Worm (Caenorhabditis elegans) whole organism, young adult: ENCODE results near the gene srw-69.

Experiments
- B0261.1 ChIP-seq: sonication (generic microtip); optimal IDR thresholded peaks from 2 replicates; lab custom pipeline; 2016; ENCODE audit warnings: mild to moderate bottlenecking, missing genetic modification characterization, moderate library complexity, missing compliant biosample characterization
- B0336.3 ChIP-seq: fragments of 200-800 bp; sonication (Bioruptor generic); IDR thresholded peaks from 2 replicates; pipeline ENCODE4 v1.3.6; 2022; ENCODE audit warnings: missing genetic modification characterization, missing compliant biosample characterization
- C06A6.2 ChIP-seq: fragments of 200-800 bp; sonication (Bioruptor generic); conservative IDR thresholded peaks from 2 replicates; pipeline ENCODE4 v1.3.6; 2022; ENCODE audit warnings: missing genetic modification characterization, missing compliant biosample characterization
- F10E7.11 ChIP-seq: sonication (generic microtip); optimal IDR thresholded peaks from 2 replicates; lab custom pipeline; 2017; ENCODE audit warnings: mild to moderate bottlenecking, missing genetic modification characterization, moderate library complexity, missing compliant biosample characterization
- F33H1.4 ChIP-seq: fragments of 200-800 bp; sonication (Bioruptor generic); IDR thresholded peaks from 2 replicates; pipeline ENCODE4 v1.3.6; 2022; ENCODE audit warnings: missing genetic modification reagents, missing genetic modification characterization, missing compliant biosample characterization
- F39B2.1 ChIP-seq: fragments of 200-800 bp; sonication (Bioruptor generic); IDR thresholded peaks from 2 replicates; pipeline ENCODE4 v1.3.6; 2022; ENCODE audit warnings: missing genetic modification reagents, missing genetic modification characterization, missing compliant biosample characterization
- K11D2.4 ChIP-seq: fragments of 200-800 bp; sonication (Bioruptor generic); IDR thresholded peaks from 2 replicates; pipeline ENCODE4 v1.3.6; 2022; ENCODE audit warnings: missing genetic modification reagents, missing genetic modification characterization, missing compliant biosample characterization
- K12H6.12 ChIP-seq: fragments of 200-800 bp; sonication (Bioruptor generic); optimal IDR thresholded peaks from 2 replicates; lab custom pipeline; 2018; ENCODE audit warnings: mild to moderate bottlenecking, missing genetic modification characterization, missing compliant biosample characterization
- T07F8.4 ChIP-seq: sonication (generic microtip); optimal IDR thresholded peaks from 2 replicates; lab custom pipeline; 2016; ENCODE audit warnings: mild to moderate bottlenecking, missing genetic modification characterization, moderate library complexity, missing compliant biosample characterization
- Y53F4B.3 ChIP-seq: fragments of 200-800 bp; sonication (Bioruptor generic); IDR thresholded peaks from 2 replicates; pipeline ENCODE4 v1.3.6; 2022; ENCODE audit warnings: missing genetic modification reagents, missing genetic modification characterization, missing compliant biosample characterization
- Y53G8AR.9 ChIP-seq: fragments of 200-800 bp; sonication (Bioruptor generic); conservative IDR thresholded peaks from 2 replicates; pipeline ENCODE4 v1.3.6; 2022; ENCODE audit warnings: missing genetic modification reagents, missing genetic modification characterization, missing compliant biosample characterization
- Y79H2A.3 ChIP-seq: fragments of 200-800 bp; sonication (Bioruptor generic); conservative IDR thresholded peaks from 2 replicates; pipeline ENCODE4 v1.3.6; 2022; ENCODE audit warnings: missing genetic modification reagents, missing genetic modification characterization, missing compliant biosample characterization
- Y95B8A.8 ChIP-seq: fragments of 200-800 bp; sonication (Bioruptor generic); IDR thresholded peaks from 2 replicates; pipeline ENCODE4 v1.3.6; 2022; ENCODE audit warnings: missing genetic modification reagents, missing genetic modification characterization, missing compliant biosample characterization
- aptf-2 ChIP-seq: fragments of 200-800 bp; sonication (Bioruptor generic); conservative IDR thresholded peaks from 2 replicates; pipeline ENCODE4 v1.3.6; 2022; ENCODE audit warnings: missing genetic modification reagents, missing genetic modification characterization, missing compliant biosample characterization
- aptf-3 ChIP-seq: fragments of 200-800 bp; sonication (Bioruptor generic); IDR thresholded peaks from 2 replicates; pipeline ENCODE4 v1.3.6; 2022; ENCODE audit warnings: missing genetic modification characterization, missing compliant biosample characterization
- attf-5 ChIP-seq: fragments of 200-800 bp; sonication (Bioruptor generic); optimal IDR thresholded peaks from 2 replicates; lab custom pipeline; 2018; ENCODE audit warnings: mild to moderate bottlenecking, missing genetic modification characterization, missing compliant biosample characterization
- bed-1 ChIP-seq: fragments of 200-800 bp; sonication (Bioruptor generic); IDR thresholded peaks from 2 replicates; pipeline ENCODE4 v1.3.6; 2022; ENCODE audit warnings: missing genetic modification reagents, missing genetic modification characterization, missing compliant biosample characterization
- ceh-100 ChIP-seq: fragments of 200-800 bp; sonication (Bioruptor generic); IDR thresholded peaks from 2 replicates; pipeline ENCODE4 v1.3.6; 2022; ENCODE audit warnings: missing genetic modification reagents, missing genetic modification characterization, missing compliant biosample characterization
- ceh-91 ChIP-seq: fragments of 200-800 bp; sonication (Bioruptor generic); IDR thresholded peaks from 2 replicates; pipeline ENCODE4 v1.3.6; 2022; ENCODE audit warnings: missing genetic modification reagents, missing genetic modification characterization, missing compliant biosample characterization
- egl-44 ChIP-seq: fragments of 200-800 bp; sonication (Bioruptor generic); IDR thresholded peaks from 2 replicates; pipeline ENCODE4 v1.3.6; 2022; ENCODE audit warnings: missing genetic modification reagents, missing genetic modification characterization, missing compliant biosample characterization
- ekl-4 ChIP-seq: fragments of 200-800 bp; sonication (Bioruptor generic); IDR thresholded peaks from 2 replicates; pipeline ENCODE4 v1.3.6; 2022; ENCODE audit warnings: missing genetic modification reagents, missing genetic modification characterization, missing compliant biosample characterization
- him-1 ChIP-seq: sonication (generic microtip); optimal IDR thresholded peaks from 2 replicates; lab custom pipeline; 2016; ENCODE audit warnings: missing genotype, missing genetic modification reagents, missing genetic modification characterization, missing compliant biosample characterization
- hlh-12 ChIP-seq: sonication (generic microtip); optimal IDR thresholded peaks from 2 replicates; lab custom pipeline; 2016; ENCODE audit warnings: missing genetic modification characterization, missing compliant biosample characterization
- hmg-20 ChIP-seq: fragments of 200-800 bp; sonication (Bioruptor generic); IDR thresholded peaks from 2 replicates; pipeline ENCODE4 v1.3.6; 2022; ENCODE audit warnings: missing genetic modification reagents, missing genetic modification characterization, missing compliant biosample characterization
- hrde-1 ChIP-seq: sonication (generic microtip); optimal IDR thresholded peaks from 2 replicates; lab custom pipeline; 2016; ENCODE audit warnings: missing genetic modification characterization, mild to moderate bottlenecking, missing compliant biosample characterization, moderate library complexity, missing genotype, missing genetic modification reagents, borderline replicate concordance
- hsf-1 ChIP-seq: fragments of 200-800 bp; sonication (Bioruptor generic); IDR thresholded peaks from 2 replicates; pipeline ENCODE4 v1.3.6; 2022; ENCODE audit warnings: missing genetic modification reagents, missing genetic modification characterization, missing compliant biosample characterization
- lin-26 ChIP-seq: fragments of 200-800 bp; sonication (Bioruptor generic); IDR thresholded peaks from 2 replicates; pipeline ENCODE4 v1.3.6; 2022; ENCODE audit warnings: missing genetic modification reagents, missing genetic modification characterization, missing compliant biosample characterization
- lin-54 ChIP-seq: fragments of 200-800 bp; sonication (Bioruptor generic); optimal IDR thresholded peaks from 2 replicates; lab custom pipeline; 2018; ENCODE audit warnings: mild to moderate bottlenecking, missing genetic modification characterization, missing compliant biosample characterization
- madf-10 ChIP-seq: sonication (generic microtip); optimal IDR thresholded peaks from 2 replicates; lab custom pipeline; 2016; ENCODE audit warnings: mild to moderate bottlenecking, missing genetic modification characterization, missing compliant biosample characterization
- madf-3 ChIP-seq: fragments of 200-800 bp; sonication (Bioruptor generic); IDR thresholded peaks from 2 replicates; pipeline ENCODE4 v1.3.6; 2022; ENCODE audit warnings: missing genetic modification reagents, missing genetic modification characterization, missing compliant biosample characterization
- madf-6 ChIP-seq: fragments of 200-800 bp; sonication (Bioruptor generic); IDR thresholded peaks from 2 replicates; pipeline ENCODE4 v1.3.6; 2022; ENCODE audit warnings: missing genetic modification reagents, missing genetic modification characterization, missing compliant biosample characterization
- mcd-1 ChIP-seq: fragments of 200-800 bp; sonication (Bioruptor generic); IDR thresholded peaks from 2 replicates; pipeline ENCODE4 v1.3.6; 2022; ENCODE audit warnings: missing genetic modification reagents, missing genetic modification characterization, missing compliant biosample characterization
- nfya-2 ChIP-seq: fragments of 200-800 bp; sonication (Bioruptor generic); IDR thresholded peaks from 2 replicates; pipeline ENCODE4 v1.3.6; 2022; ENCODE audit warnings: missing genetic modification reagents, missing genetic modification characterization, missing compliant biosample characterization
- nfyb-1 ChIP-seq: fragments of 200-800 bp; sonication (Bioruptor generic); IDR thresholded peaks from 2 replicates; pipeline ENCODE4 v1.3.6; 2022; ENCODE audit warnings: missing genetic modification reagents, missing genetic modification characterization, missing compliant biosample characterization
- nhr-120 ChIP-seq: fragments of 200-800 bp; sonication (Bioruptor generic); IDR thresholded peaks from 2 replicates; pipeline ENCODE4 v1.3.6; 2022; ENCODE audit warnings: missing genetic modification characterization, missing compliant biosample characterization
- repo-1 ChIP-seq: sonication (generic microtip); optimal IDR thresholded peaks from 2 replicates; lab custom pipeline; 2017; ENCODE audit warnings: mild to moderate bottlenecking, missing genetic modification characterization, missing compliant biosample characterization
- sdz-38 ChIP-seq: sonication (generic microtip); optimal IDR thresholded peaks from 2 replicates; lab custom pipeline; 2016; ENCODE audit warnings: missing genotype, missing genetic modification characterization, missing compliant biosample characterization
- sea-2 ChIP-seq: fragments of 200-800 bp; sonication (Bioruptor generic); IDR thresholded peaks from 2 replicates; pipeline ENCODE4 v1.3.6; 2022; ENCODE audit warnings: missing genetic modification characterization, missing compliant biosample characterization
- snpc-3.4 ChIP-seq: sonication (generic microtip); optimal IDR thresholded peaks from 2 replicates; lab custom pipeline; 2017; ENCODE audit warnings: missing genetic modification characterization, mild to moderate bottlenecking, missing compliant biosample characterization, antibody characterized with exemption, moderate library complexity, missing genotype, missing genetic modification reagents
- snpc-4 ChIP-seq, 5 experiments: fragments of 150-350 bp in 1 of 5; sonication (generic microtip) in 4 of 5; optimal IDR thresholded peaks; 2 replicates each; lab custom pipeline; 2014 to 2018; ENCODE audit warnings: missing genetic modification characterization in 5 of 5, missing biosample characterization in 3 of 5, antibody characterized with exemption in 2 of 5, mild to moderate bottlenecking in 2 of 5, missing compliant biosample characterization in 2 of 5, missing genotype in 2 of 5, moderate library complexity in 2 of 5, missing genetic modification reagents in 1 of 5
- zim-3 ChIP-seq: sonication (generic microtip); optimal IDR thresholded peaks from 2 replicates; lab custom pipeline; 2017; ENCODE audit warnings: mild to moderate bottlenecking, missing genetic modification characterization, moderate library complexity, missing compliant biosample characterization
- ztf-26 ChIP-seq: sonication (generic microtip); optimal IDR thresholded peaks from 2 replicates; lab custom pipeline; 2017; ENCODE audit warnings: missing genetic modification characterization, missing compliant biosample characterization
- ztf-3 ChIP-seq: fragments of 200-800 bp; sonication (Bioruptor generic); optimal IDR thresholded peaks from 2 replicates; lab custom pipeline; 2018; ENCODE audit warnings: mild to moderate bottlenecking, missing genetic modification characterization, missing compliant biosample characterization

srw-69 gene

DNA sequence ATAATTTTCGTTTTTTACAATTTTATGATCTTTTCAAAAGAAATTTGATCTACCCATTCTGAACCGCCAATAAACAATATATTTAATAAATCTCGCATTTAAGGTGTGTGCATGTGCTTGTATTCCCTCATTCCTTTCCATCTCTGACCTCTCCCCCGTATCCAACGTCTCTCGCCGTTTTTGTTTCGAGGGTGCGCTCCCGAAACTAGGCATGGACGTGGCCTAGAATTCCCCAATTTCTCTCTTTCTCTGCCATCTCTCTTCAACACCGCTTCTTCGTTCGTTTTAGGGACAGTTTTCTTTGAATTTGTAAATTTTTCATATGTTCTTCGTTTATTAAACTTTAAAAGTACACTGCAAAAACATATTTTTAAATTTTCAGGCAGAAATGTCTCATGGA, 36.7 kb upstream of the srw-69 start, which contains the start of gene F25E5.1 (continued):
- no peak for TF ChIP-seq ztf-3 (GFP tag; lab: Kevin White, UChicago)
- no peak for TF ChIP-seq snpc-4 (GFP tag; optimal IDR thresholded peaks at IDR 0.05; lab: Kevin White, UChicago)
- peak in 1 of 4 experiments; percentile 43 for TF ChIP-seq snpc-4 (tag; optimal IDR thresholded peaks at IDR 0.05; lab: Kevin White, UChicago)
- no peak for TF ChIP-seq repo-1 (tag; lab: Kevin White, UChicago)
- no peak for TF ChIP-seq nfyb-1
- no peak for TF ChIP-seq bed-1 (GFP tag; lab: Robert Waterston, UW)
- no peak for TF ChIP-seq Y79H2A.3 (GFP tag; lab: Robert Waterston, UW)
- TF ChIP-seq hsf-1 (GFP tag; lab: Robert Waterston, UW), result no peak
- no peak for TF ChIP-seq madf-3 (GFP tag; lab: Robert Waterston, UW)
- TF ChIP-seq T07F8.4, result no peak
- TF ChIP-seq B0336.3, result no peak
- TF ChIP-seq nhr-120 (GFP tag; lab: Robert Waterston, UW), result no peak
- no peak for TF ChIP-seq egl-44 (GFP tag; lab: Robert Waterston, UW)
- TF ChIP-seq sdz-38 (tag; lab: Kevin White, UChicago), result no peak
- TF ChIP-seq C06A6.2, result no peak

DNA sequence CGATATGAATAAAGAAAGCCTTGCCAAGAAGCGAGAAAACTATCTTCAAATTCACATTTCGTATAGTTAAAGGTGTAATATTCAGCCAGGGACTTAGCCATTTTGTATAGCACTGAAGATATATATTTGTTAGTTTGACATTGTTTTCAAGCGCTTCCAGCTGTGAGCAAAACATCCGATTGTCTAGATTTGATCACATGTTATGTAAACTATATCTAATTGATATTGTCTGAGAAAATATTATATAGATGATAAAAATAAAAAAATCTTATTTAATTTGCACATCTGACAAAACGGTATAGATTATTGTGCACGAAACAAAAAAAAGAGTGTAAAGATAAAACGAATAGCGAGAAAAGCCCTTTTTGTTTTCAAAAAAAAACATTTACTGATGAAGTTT, 35.9 kb upstream of the srw-69 start, which contains the start of gene srh-89:
Gene srh-89, minus strand, starts transcription at position 101 of the 400 bp plus-strand sequence.
- TF ChIP-seq snpc-4 (GFP tag; optimal IDR thresholded peaks at IDR 0.05; lab: Kevin White, UChicago) (no peak), snpc-4 (tag; optimal IDR thresholded peaks at IDR 0.05; lab: Kevin White, UChicago) (no peak), madf-6 (GFP tag; lab: Robert Waterston, UW) (no peak), lin-26 (GFP tag; lab: Robert Waterston, UW) (no peak), T07F8.4 (no peak), K11D2.4 (GFP tag; lab: Robert Waterston, UW) (no peak), Y53G8AR.9 (no peak), lin-54 (GFP tag; lab: Kevin White, UChicago) (no peak), sdz-38 (tag; lab: Kevin White, UChicago) (no peak), nfya-2 (GFP tag; lab: Robert Waterston, UW) (no peak), B0261.1 (tag; lab: Kevin White, UChicago) (no peak), nfyb-1 (no peak), ceh-91 (no peak)

DNA sequence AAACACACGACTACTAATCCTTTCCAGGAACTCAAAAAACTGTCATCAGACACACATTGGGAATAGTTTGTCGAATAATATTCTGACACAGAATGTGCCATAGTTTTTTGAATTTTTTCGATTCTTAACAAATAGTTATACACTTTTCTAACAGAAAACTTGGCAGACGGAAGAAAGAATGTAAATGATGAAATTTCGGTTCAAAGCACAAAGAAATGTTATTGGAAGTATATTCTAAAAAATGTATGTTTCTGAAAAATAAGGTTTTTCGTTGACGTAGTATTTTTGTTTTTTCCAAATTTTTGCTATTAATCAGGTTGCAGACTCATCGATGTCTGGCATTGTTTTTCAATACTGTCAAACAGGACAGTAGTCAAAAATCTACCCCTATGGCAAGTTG, 32.1 kb upstream of the srw-69 start, which contains the start of gene srh-92:
Gene srh-92, minus strand, starts transcription at position 101 of the 400 bp plus-strand sequence.
- no peak for TF ChIP-seq ceh-100 (GFP tag; lab: Robert Waterston, UW)
- no peak for TF ChIP-seq Y79H2A.3 (GFP tag; lab: Robert Waterston, UW)
- no peak for TF ChIP-seq aptf-3 (GFP tag; lab: Robert Waterston, UW)
- no peak for TF ChIP-seq snpc-3.4 (tag; lab: Kevin White, UChicago)
- TF ChIP-seq hmg-20 (GFP tag; lab: Robert Waterston, UW), result no peak
- TF ChIP-seq F39B2.1 (GFP tag; lab: Robert Waterston, UW), result no peak
- TF ChIP-seq mcd-1, result no peak
- TF ChIP-seq nhr-120 (GFP tag; lab: Robert Waterston, UW), result no peak
- TF ChIP-seq ztf-3 (GFP tag; lab: Kevin White, UChicago), result no peak
- TF ChIP-seq zim-3, result no peak
- TF ChIP-seq ekl-4 (GFP tag; lab: Robert Waterston, UW), result no peak
- TF ChIP-seq K12H6.12, result no peak
- TF ChIP-seq hrde-1 (tag; lab: Kevin White, UChicago), result no peak

DNA sequence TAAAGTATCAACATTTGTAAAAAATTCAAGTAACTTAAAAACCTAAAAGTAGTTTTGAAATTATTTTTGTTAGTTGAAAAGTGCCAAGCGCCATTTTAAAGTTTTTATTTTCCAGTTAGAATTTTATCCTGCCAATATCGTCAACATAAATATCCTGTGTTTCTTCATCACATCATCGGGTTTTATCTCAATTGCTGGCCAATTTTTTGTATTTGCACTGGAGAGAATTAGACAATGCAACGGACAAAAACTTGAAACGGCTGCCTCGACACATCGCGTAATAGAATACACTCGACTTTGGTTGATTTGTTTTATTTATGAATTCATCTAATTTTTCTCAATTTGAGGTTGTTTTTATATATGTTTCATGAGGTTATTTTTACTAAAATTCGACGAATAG, 26.2 kb upstream of the srw-69 start, which contains the start of gene F25E5.2:
Gene F25E5.2, plus strand, starts transcription at position 301 of the 400 bp plus-strand sequence.
- TF ChIP-seq bed-1 (GFP tag; lab: Robert Waterston, UW) (no peak), Y95B8A.8 (GFP tag; lab: Robert Waterston, UW) (no peak), hlh-12 (tag; lab: Kevin White, UChicago) (no peak), sea-2 (GFP tag; lab: Robert Waterston, UW) (no peak), K12H6.12 (no peak), aptf-2 (no peak), attf-5 (GFP tag; lab: Kevin White, UChicago) (no peak), him-1 (tag; lab: Kevin White, UChicago) (no peak), F10E7.11 (tag; lab: Kevin White, UChicago) (no peak), snpc-3.4 (tag; lab: Kevin White, UChicago) (no peak), Y53F4B.3 (GFP tag; lab: Robert Waterston, UW) (no peak), F33H1.4 (GFP tag; lab: Robert Waterston, UW) (no peak), madf-10 (no peak), C06A6.2 (no peak), ekl-4 (GFP tag; lab: Robert Waterston, UW) (no peak), ztf-26 (tag; lab: Kevin White, UChicago) (no peak)
